Fruit fly (Drosophila melanogaster) whole organism, embryonic: Measurements from ENCODE around the gene lute.

Experiments used
- Adf1 ChIP-seq: fragments of 200-800 bp; sonication (Bioruptor generic); IDR thresholded peaks from 2 replicates; pipeline ENCODE4 v1.3.6; 2022; ENCODE audit warnings: missing biosample characterization, missing genetic modification characterization
- CG10366 ChIP-seq: fragments of 200-800 bp; sonication (Bioruptor generic); IDR thresholded peaks from 2 replicates; pipeline ENCODE4 v1.3.6; 2022; ENCODE audit warnings: missing biosample characterization, missing genetic modification characterization
- CG11085 ChIP-seq: fragments of 200-800 bp; sonication (Bioruptor generic); IDR thresholded peaks from 2 replicates; pipeline ENCODE4 v1.3.6; 2022; ENCODE audit warnings: missing biosample characterization, missing genetic modification characterization
- CG11456 ChIP-seq: fragments of 200-800 bp; sonication (Bioruptor generic); IDR thresholded peaks from 3 replicates; pipeline ENCODE4 v1.3.6; 2022; ENCODE audit warnings: missing biosample characterization, missing genetic modification characterization
- CG12104 ChIP-seq: fragments of 200-800 bp; sonication (Bioruptor generic); optimal IDR thresholded peaks from 3 replicates; lab custom pipeline; 2016; ENCODE audit warnings: missing biosample characterization, missing genetic modification characterization
- CG14441 ChIP-seq: fragments of 200-800 bp; sonication (Bioruptor generic); IDR thresholded peaks from 2 replicates; pipeline ENCODE4 v1.3.6; 2022; ENCODE audit warnings: missing biosample characterization, missing genetic modification characterization
- CG14965 ChIP-seq: fragments of 200-800 bp; sonication (Bioruptor generic); optimal IDR thresholded peaks from 2 replicates; lab custom pipeline; 2016; ENCODE audit warnings: missing biosample characterization, missing genetic modification characterization, borderline replicate concordance
- CG16815 ChIP-seq: fragments of 200-800 bp; sonication (Bioruptor generic); optimal IDR thresholded peaks from 3 replicates; lab custom pipeline; 2017; ENCODE audit warnings: missing biosample characterization, mild to moderate bottlenecking, missing genetic modification characterization
- CG2199 ChIP-seq: fragments of 200-800 bp; sonication (Bioruptor generic); IDR thresholded peaks from 3 replicates; pipeline ENCODE4 v1.3.6; 2022; ENCODE audit warnings: missing biosample characterization, missing genetic modification characterization
- CG30431 ChIP-seq: fragments of 200-800 bp; sonication (Bioruptor generic); optimal IDR thresholded peaks from 2 replicates; lab custom pipeline; 2017; ENCODE audit warnings: missing biosample characterization, missing genetic modification characterization
- CG3065 ChIP-seq: fragments of 200-800 bp; sonication (Bioruptor generic); optimal IDR thresholded peaks from 2 replicates; lab custom pipeline; 2016; ENCODE audit warnings: missing biosample characterization, missing genetic modification characterization
- CG3163 ChIP-seq: fragments of 200-800 bp; sonication (Bioruptor generic); optimal IDR thresholded peaks from 3 replicates; lab custom pipeline; 2016; ENCODE audit warnings: missing biosample characterization, missing genetic modification characterization
- CG3407 ChIP-seq: fragments of 200-800 bp; sonication (Bioruptor generic); optimal IDR thresholded peaks from 2 replicates; lab custom pipeline; 2018; ENCODE audit warnings: missing biosample characterization, mild to moderate bottlenecking, missing genetic modification characterization
- CG4820 ChIP-seq: fragments of 200-800 bp; sonication (Bioruptor generic); optimal IDR thresholded peaks from 3 replicates; lab custom pipeline; 2016; ENCODE audit warnings: missing biosample characterization, missing genetic modification characterization
- CG6254 ChIP-seq: fragments of 200-800 bp; sonication (Bioruptor generic); optimal IDR thresholded peaks from 3 replicates; lab custom pipeline; 2017; ENCODE audit warnings: mild to moderate bottlenecking, missing biosample characterization, missing genetic modification reagents, missing genetic modification characterization
- CG6654 ChIP-seq: fragments of 200-800 bp; sonication (Bioruptor generic); optimal IDR thresholded peaks from 2 replicates; lab custom pipeline; 2017; ENCODE audit warnings: missing biosample characterization, mild to moderate bottlenecking, missing genetic modification characterization
- CG6791 ChIP-seq: fragments of 200-800 bp; sonication (Bioruptor generic); IDR thresholded peaks from 3 replicates; pipeline ENCODE4 v1.3.6; 2022; ENCODE audit warnings: missing biosample characterization, missing genetic modification characterization; ENCODE audit not compliant: partially characterized antibody
- CG7745 ChIP-seq: fragments of 200-800 bp; sonication (Bioruptor generic); optimal IDR thresholded peaks from 2 replicates; lab custom pipeline; 2018; ENCODE audit warnings: missing biosample characterization, mild to moderate bottlenecking, missing genetic modification characterization, moderate library complexity
- CG7786 ChIP-seq: fragments of 200-800 bp; sonication (Bioruptor generic); optimal IDR thresholded peaks from 2 replicates; lab custom pipeline; 2016; ENCODE audit warnings: missing biosample characterization, missing genetic modification characterization
- CG8944 ChIP-seq: fragments of 200-800 bp; sonication (Bioruptor generic); optimal IDR thresholded peaks from 3 replicates; lab custom pipeline; 2016; ENCODE audit warnings: missing biosample characterization, missing genetic modification characterization
- CG9876 ChIP-seq: fragments of 200-800 bp; sonication (Bioruptor generic); optimal IDR thresholded peaks from 2 replicates; lab custom pipeline; 2016; ENCODE audit warnings: missing biosample characterization, missing genetic modification characterization
- CHES-1-like ChIP-seq: fragments of 200-800 bp; sonication (Bioruptor generic); optimal IDR thresholded peaks from 2 replicates; lab custom pipeline; 2016; ENCODE audit warnings: missing biosample characterization, missing genetic modification characterization
- Dek ChIP-seq: fragments of 200-800 bp; sonication (Bioruptor generic); optimal IDR thresholded peaks from 3 replicates; lab custom pipeline; 2019; ENCODE audit warnings: missing biosample characterization, mild to moderate bottlenecking, missing genetic modification characterization, moderate library complexity
- ERR ChIP-seq: fragments of 200-800 bp; sonication (Bioruptor generic); optimal IDR thresholded peaks from 2 replicates; lab custom pipeline; 2016; ENCODE audit warnings: missing biosample characterization, missing genetic modification characterization
- H2.0 ChIP-seq: fragments of 200-800 bp; sonication (Bioruptor generic); IDR thresholded peaks from 2 replicates; pipeline ENCODE4 v1.3.6; 2022; ENCODE audit warnings: missing biosample characterization, missing genetic modification characterization
- HLH54F ChIP-seq: fragments of 200-800 bp; sonication (Bioruptor generic); optimal IDR thresholded peaks from 3 replicates; lab custom pipeline; 2016; ENCODE audit warnings: missing biosample characterization, missing genetic modification characterization
- Jarid2 ChIP-seq: fragments of 200-800 bp; sonication (Bioruptor generic); optimal IDR thresholded peaks from 3 replicates; lab custom pipeline; 2017; ENCODE audit warnings: mild to moderate bottlenecking, missing biosample characterization, missing genetic modification reagents, missing genetic modification characterization
- Lim3 ChIP-seq: fragments of 200-800 bp; sonication (Bioruptor generic); IDR thresholded peaks from 2 replicates; pipeline ENCODE4 v1.3.6; 2022; ENCODE audit warnings: missing biosample characterization, missing genetic modification characterization
- Mes4 ChIP-seq: fragments of 200-800 bp; sonication (Bioruptor generic); optimal IDR thresholded peaks from 2 replicates; lab custom pipeline; 2016; ENCODE audit warnings: missing biosample characterization, missing genetic modification characterization
- Mrtf ChIP-seq: fragments of 200-800 bp; sonication (Bioruptor generic); IDR thresholded peaks from 3 replicates; pipeline ENCODE4 v1.3.6; 2022; ENCODE audit warnings: missing biosample characterization, missing genetic modification characterization
- NK7.1 ChIP-seq: fragments of 200-800 bp; sonication (Bioruptor generic); optimal IDR thresholded peaks from 3 replicates; lab custom pipeline; 2016; ENCODE audit warnings: missing biosample characterization, missing genetic modification characterization
- Neu2 ChIP-seq: fragments of 200-800 bp; sonication (Bioruptor generic); optimal IDR thresholded peaks from 3 replicates; lab custom pipeline; 2016; ENCODE audit warnings: missing biosample characterization, missing genetic modification characterization, borderline replicate concordance
- TFAM ChIP-seq: fragments of 200-800 bp; sonication (Bioruptor generic); optimal IDR thresholded peaks from 2 replicates; lab custom pipeline; 2017; ENCODE audit warnings: missing biosample characterization, missing genetic modification characterization, inconsistent platforms
- Xrp1 ChIP-seq: fragments of 200-800 bp; sonication (Bioruptor generic); IDR thresholded peaks from 2 replicates; pipeline ENCODE4 v1.3.6; 2022; ENCODE audit warnings: missing biosample characterization, missing genetic modification characterization
- ara ChIP-seq: fragments of 200-800 bp; sonication (Bioruptor generic); IDR thresholded peaks from 2 replicates; pipeline ENCODE4 v1.3.6; 2022; ENCODE audit warnings: missing biosample characterization, missing genetic modification characterization
- bowl ChIP-seq: fragments of 200-800 bp; sonication (Bioruptor generic); IDR thresholded peaks from 2 replicates; pipeline ENCODE4 v1.3.6; 2022; ENCODE audit warnings: missing biosample characterization, missing genetic modification characterization
- dati ChIP-seq: fragments of 200-800 bp; sonication (Bioruptor generic); IDR thresholded peaks from 2 replicates; pipeline ENCODE4 v1.3.6; 2022; ENCODE audit warnings: missing biosample characterization, missing genetic modification characterization
- ems ChIP-seq: fragments of 200-800 bp; sonication (Bioruptor generic); optimal IDR thresholded peaks from 3 replicates; lab custom pipeline; 2016; ENCODE audit warnings: missing biosample characterization, missing genetic modification characterization
- fru ChIP-seq: fragments of >200 bp; optimal IDR thresholded peaks from 2 replicates; lab custom pipeline; 2017
- hbn ChIP-seq: fragments of 200-800 bp; sonication (Bioruptor generic); IDR thresholded peaks from 2 replicates; pipeline ENCODE4 v1.3.6; 2022; ENCODE audit warnings: missing biosample characterization, missing genetic modification characterization; ENCODE audit not compliant: partially characterized antibody
- hkb ChIP-seq, 2 experiments: fragments of 200-800 bp in 1 of 2; fragments of >200 bp in 1 of 2; sonication (Bioruptor generic) in 1 of 2; IDR thresholded peaks in 1 of 2; optimal IDR thresholded peaks in 1 of 2; 2 replicates each; pipeline versions ENCODE4 v1.3.6 to Lab custom; 2017 to 2022; ENCODE audit warnings: missing biosample characterization in 1 of 2, missing genetic modification characterization in 1 of 2
- inv ChIP-seq: fragments of 200-800 bp; sonication (Bioruptor generic); IDR thresholded peaks from 2 replicates; pipeline ENCODE4 v1.3.6; 2022; ENCODE audit warnings: missing biosample characterization, missing genetic modification characterization; ENCODE audit not compliant: partially characterized antibody
- jing ChIP-seq: fragments of 200-800 bp; sonication (Bioruptor generic); optimal IDR thresholded peaks from 2 replicates; lab custom pipeline; 2018; ENCODE audit warnings: missing biosample characterization, mild to moderate bottlenecking, missing genetic modification characterization
- mam ChIP-seq: fragments of 200-800 bp; sonication (Bioruptor generic); optimal IDR thresholded peaks from 3 replicates; lab custom pipeline; 2016; ENCODE audit warnings: missing biosample characterization, missing genetic modification characterization
- oc ChIP-seq: fragments of 200-800 bp; sonication (Bioruptor generic); optimal IDR thresholded peaks from 2 replicates; lab custom pipeline; 2018; ENCODE audit warnings: missing biosample characterization, mild to moderate bottlenecking, missing genetic modification characterization, moderate library complexity
- pho ChIP-seq: fragments of 200-800 bp; sonication (Bioruptor generic); optimal IDR thresholded peaks from 2 replicates; lab custom pipeline; 2016; ENCODE audit warnings: missing biosample characterization, missing genetic modification characterization
- psq ChIP-seq: fragments of 200-800 bp; sonication (Bioruptor generic); optimal IDR thresholded peaks from 2 replicates; lab custom pipeline; 2017; ENCODE audit warnings: missing biosample characterization, missing genetic modification characterization
- sim ChIP-seq: fragments of 200-800 bp; sonication (Bioruptor generic); IDR thresholded peaks from 2 replicates; pipeline ENCODE4 v1.3.6; 2022; ENCODE audit warnings: missing biosample characterization, missing genetic modification characterization
- sna ChIP-seq: fragments of 200-800 bp; sonication (Bioruptor generic); IDR thresholded peaks from 2 replicates; pipeline ENCODE4 v1.3.6; 2022; ENCODE audit warnings: missing biosample characterization, missing genetic modification characterization; ENCODE audit not compliant: partially characterized antibody
- wdn ChIP-seq: fragments of 200-800 bp; sonication (Bioruptor generic); IDR thresholded peaks from 2 replicates; pipeline ENCODE4 v1.3.6; 2022; ENCODE audit warnings: missing biosample characterization, missing genetic modification characterization
- zen ChIP-seq: fragments of 200-800 bp; sonication (Bioruptor generic); optimal IDR thresholded peaks from 3 replicates; lab custom pipeline; 2018; ENCODE audit warnings: missing biosample characterization, mild to moderate bottlenecking, missing genetic modification characterization, moderate library complexity
- zfh1 ChIP-seq: fragments of 200-800 bp; sonication (Bioruptor generic); IDR thresholded peaks from 3 replicates; pipeline ENCODE4 v1.3.6; 2022; ENCODE audit warnings: missing biosample characterization, missing genetic modification characterization

lute gene

DNA sequence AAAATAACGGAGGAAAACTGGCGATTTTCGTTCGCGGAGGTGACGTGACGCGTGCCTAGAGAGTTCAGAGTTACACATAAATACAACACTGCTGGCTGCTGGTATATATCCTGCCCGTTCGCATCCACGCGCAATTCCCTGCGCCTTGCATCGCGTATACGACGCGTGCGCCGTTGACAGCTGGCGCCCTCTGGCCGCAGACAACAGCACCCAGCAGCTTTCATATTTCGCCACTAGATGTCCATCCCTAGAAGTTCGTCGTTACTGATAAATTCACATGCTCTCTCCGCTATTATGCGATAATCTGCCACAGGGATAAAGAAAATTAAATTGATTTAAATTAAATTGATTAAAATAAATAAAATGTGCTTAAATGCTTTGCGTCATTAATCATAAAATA is 22.7 kb downstream of the lute start, which contains the start of gene Sur-8:
Gene Sur-8 (minus strand): TSS at position 82 of the 400 bp plus-strand sequence.
- peak; percentile 60 for TF ChIP-seq CG9876
- peak; percentile 1 for TF ChIP-seq pho
- no peak for TF ChIP-seq Neu2 (GFP tag; lab: Kevin White, UChicago)
- TF ChIP-seq Dek = peak; percentile 34
- TF ChIP-seq oc (tag; lab: Kevin White, UChicago) = no peak
- peak; percentile 7 for TF ChIP-seq CG3163
- peak; percentile 14 for TF ChIP-seq CG16815 (GFP tag; lab: Kevin White, UChicago)
- no peak for TF ChIP-seq CG3065 (GFP tag; lab: Kevin White, UChicago)
- TF ChIP-seq CG2199 = no peak
- TF ChIP-seq mam = peak; percentile 69
- TF ChIP-seq zfh1 (GFP tag; lab: Robert Waterston, UW) = peak; percentile 86
- TF ChIP-seq fru = no peak
- TF ChIP-seq CG10366 (GFP tag; lab: Robert Waterston, UW) = peak; percentile 68
- TF ChIP-seq CG12104 (GFP tag; lab: Kevin White, UChicago) = no peak
- no peak for TF ChIP-seq TFAM (GFP tag; lab: Kevin White, UChicago)
- no peak for TF ChIP-seq hbn (GFP tag; lab: Robert Waterston, UW)
- TF ChIP-seq H2.0 = peak; percentile 62
- TF ChIP-seq zen (tag; lab: Kevin White, UChicago) = peak; percentile 53
- peak; percentile 40 for TF ChIP-seq CG30431 (GFP tag; lab: Kevin White, UChicago)
- 0 out of 2 replicates have a peak, but pooled peaks have one; percentile 31 for TF ChIP-seq sim
- TF ChIP-seq NK7.1 (GFP tag; lab: Kevin White, UChicago) = peak; percentile 30
- no peak for TF ChIP-seq CG6254
- no peak for TF ChIP-seq dati
- no peak for TF ChIP-seq CG14965 (GFP tag; lab: Kevin White, UChicago)
- peak; percentile 39 for TF ChIP-seq Adf1 (GFP tag; lab: Robert Waterston, UW)
- TF ChIP-seq CHES-1-like (GFP tag; lab: Kevin White, UChicago) = peak; percentile 52
- TF ChIP-seq wdn (GFP tag; lab: Robert Waterston, UW) = no peak
- TF ChIP-seq hkb (optimal IDR thresholded peaks at IDR 0.05; lab: Kevin White, UChicago) = no peak
- peak; percentile 56; the same call in 1 of the 2 replicates for TF ChIP-seq hkb (GFP tag; IDR thresholded peaks at IDR 0.05; lab: Robert Waterston, UW)
- TF ChIP-seq CG11085 (GFP tag; lab: Robert Waterston, UW) = peak; percentile 66
- TF ChIP-seq CG11456 (GFP tag; lab: Robert Waterston, UW) = peak; percentile 96
- TF ChIP-seq CG6654 (GFP tag; lab: Kevin White, UChicago) = peak; percentile 3
- no peak for TF ChIP-seq ara
- TF ChIP-seq CG14441 = peak; percentile 73
- TF ChIP-seq Xrp1 (GFP tag; lab: Robert Waterston, UW) = peak; percentile 36; the same call in 1 of the 2 replicates
- no peak for TF ChIP-seq ERR (GFP tag; lab: Kevin White, UChicago)
- no peak for TF ChIP-seq ems
- TF ChIP-seq jing = no peak
- peak; percentile 52 for TF ChIP-seq CG4820 (GFP tag; lab: Kevin White, UChicago)
- peak; percentile 83 for TF ChIP-seq Mrtf (GFP tag; lab: Robert Waterston, UW)
- TF ChIP-seq Jarid2 (GFP tag; lab: Kevin White, UChicago) = peak; percentile 26
- no peak for TF ChIP-seq CG7786 (GFP tag; lab: Kevin White, UChicago)
- peak; percentile 69 for TF ChIP-seq CG8944 (GFP tag; lab: Kevin White, UChicago)
- TF ChIP-seq bowl (GFP tag; lab: Robert Waterston, UW) = 0 out of 2 replicates have a peak, but pooled peaks have one; percentile 5
- TF ChIP-seq Lim3 (GFP tag; lab: Robert Waterston, UW) = no peak
- peak; percentile 36 for TF ChIP-seq Mes4
- 0 out of 3 replicates have a peak, but pooled peaks have one; percentile 29 for TF ChIP-seq CG6791 (GFP tag; lab: Robert Waterston, UW)
- TF ChIP-seq HLH54F (GFP tag; lab: Kevin White, UChicago) = peak; percentile 43
- TF ChIP-seq CG7745 (tag; lab: Kevin White, UChicago) = no peak
- no peak for TF ChIP-seq sna
- peak; percentile 26 for TF ChIP-seq CG3407 (GFP tag; lab: Kevin White, UChicago)
- TF ChIP-seq psq (GFP tag; lab: Kevin White, UChicago) = no peak
- no peak for TF ChIP-seq inv (GFP tag; lab: Robert Waterston, UW)
